Worm (Caenorhabditis elegans): ENCODE data around the gene F20A1.4.

The F20A1.4 gene

ce11 chrV:6979019-6979418 lies 42.7 kb downstream of the F20A1.4 start, which contains the start of gene sre-12:
sre-12 (minus strand) TSS chrV:6979119.
- TF ChIP-seq dve-1 (tag; optimal IDR thresholded peaks at IDR 0.05; ENCODE audit: insufficient read depth) (no peak), ctbp-1 (GFP tag; IDR thresholded peaks at IDR 0.05) (no peak), D1046.2 (GFP tag; IDR thresholded peaks at IDR 0.05) (no peak), nhr-11 (tag; optimal IDR thresholded peaks at IDR 0.05) (no peak), ztf-11 (tag; optimal IDR thresholded peaks at IDR 0.05) (no peak), dmd-9 (GFP tag; IDR thresholded peaks at IDR 0.05) (no peak)

ce11 chrV:6976047-6976446 lies 45.6 kb downstream of the F20A1.4 start, which contains the start of gene srx-16:
srx-16 (plus strand) TSS chrV:6976347.
- TF ChIP-seq ceh-20 (GFP tag; IDR thresholded peaks at IDR 0.05) (no peak), skn-1 (tag; optimal IDR thresholded peaks at IDR 0.05) (no peak), unc-62 (GFP tag; optimal IDR thresholded peaks at IDR 0.05 in 1 of 2) (peak in 1 of 2 experiments; percentile 32), unc-62 (tag; optimal IDR thresholded peaks at IDR 0.05) (no peak), ceh-28 (tag; optimal IDR thresholded peaks at IDR 0.05) (no peak)

ce11 chrV:6971567-6971966 lies 50.1 kb downstream of the F20A1.4 start, which contains the start of gene srx-59:
srx-59 (plus strand) TSS chrV:6971867.
- no peak for TF ChIP-seq nhr-111 (GFP tag; optimal IDR thresholded peaks at IDR 0.05)
- no peak for TF ChIP-seq duxl-1 (tag; optimal IDR thresholded peaks at IDR 0.05; ENCODE audit: poor library complexity)
- no peak for TF ChIP-seq fos-1 (tag; optimal IDR thresholded peaks at IDR 0.05)
- TF ChIP-seq unc-62 (GFP tag; optimal IDR thresholded peaks at IDR 0.05 in 1 of 2): peak in 1 of 2 experiments; percentile 19
- TF ChIP-seq unc-62 (tag; optimal IDR thresholded peaks at IDR 0.05): no peak
- TF ChIP-seq ZK546.5 (tag; optimal IDR thresholded peaks at IDR 0.05): no peak

ce11 chrV:6969950-6970532 lies 51.6 kb downstream of the F20A1.4 start, which contains the start of gene ptr-15:
ptr-15 (minus strand) TSS chrV:6970000.
- TF ChIP-seq ZK546.5 (tag; optimal IDR thresholded peaks at IDR 0.05) (no peak), daf-12 (tag; optimal IDR thresholded peaks at IDR 0.05) (no peak), spr-3 (GFP tag; optimal IDR thresholded peaks at IDR 0.05) (no peak), nhr-48 (tag; optimal IDR thresholded peaks at IDR 0.05) (peak; percentile 21), nhr-28 (tag; optimal IDR thresholded peaks at IDR 0.05) (peak; percentile 32), unc-62 (GFP tag; optimal IDR thresholded peaks at IDR 0.05 in 1 of 2) (peak in 1 of 2 experiments; percentile 10), unc-62 (tag; optimal IDR thresholded peaks at IDR 0.05) (no peak), nhr-42 (GFP tag; IDR thresholded peaks at IDR 0.05) (no peak), lin-13 (GFP tag; optimal IDR thresholded peaks at IDR 0.05) (no peak), egl-43 (GFP tag; IDR thresholded peaks at IDR 0.05) (no peak), D1046.2 (GFP tag; IDR thresholded peaks at IDR 0.05) (no peak), mxl-3 (GFP tag; optimal IDR thresholded peaks at IDR 0.05) (peak; percentile 70), hlh-30 (tag; optimal IDR thresholded peaks at IDR 0.05; ENCODE audit: insufficient read depth) (no peak), mdl-1 (tag; optimal IDR thresholded peaks at IDR 0.05) (peak in 1 of 2 experiments; percentile 35), lin-39 (tag; optimal IDR thresholded peaks at IDR 0.05) (no peak), F49E8.2 (tag; optimal IDR thresholded peaks at IDR 0.05; ENCODE audit: borderline replicate concordance) (no peak)

Measured in whole organism, L4 larva.